Fruit fly (Drosophila melanogaster) whole organism, prepupa: ENCODE results near the gene CG6026.

Experiments used
- CG10631 ChIP-seq: fragments of 200-800 bp; sonication (Bioruptor generic); optimal IDR thresholded peaks from 2 replicates; lab custom pipeline; 2016; ENCODE audit warnings: missing biosample characterization, missing genetic modification characterization
- CG11902 ChIP-seq: fragments of 200-800 bp; sonication (Bioruptor generic); optimal IDR thresholded peaks from 3 replicates; lab custom pipeline; 2016; ENCODE audit warnings: missing biosample characterization, missing genetic modification characterization
- CG15336 ChIP-seq: fragments of 200-800 bp; sonication (Bioruptor generic); IDR thresholded peaks from 2 replicates; pipeline ENCODE4 v1.3.6; 2022; ENCODE audit warnings: missing biosample characterization, missing genetic modification characterization
- CG3032 ChIP-seq: fragments of 200-800 bp; optimal IDR thresholded peaks from 2 replicates; lab custom pipeline; 2019; ENCODE audit warnings: missing biosample characterization, mild to moderate bottlenecking, missing genetic modification characterization, moderate library complexity
- CG31627 ChIP-seq: fragments of 200-800 bp; sonication (Bioruptor generic); optimal IDR thresholded peaks from 3 replicates; lab custom pipeline; 2016; ENCODE audit warnings: missing biosample characterization, missing genetic modification characterization
- CG34406 ChIP-seq: fragments of 200-800 bp; sonication (Bioruptor generic); optimal IDR thresholded peaks from 3 replicates; lab custom pipeline; 2016; ENCODE audit warnings: missing biosample characterization, missing genetic modification characterization
- CG3919 ChIP-seq: fragments of 200-800 bp; sonication (Bioruptor generic); optimal IDR thresholded peaks from 3 replicates; lab custom pipeline; 2016; ENCODE audit warnings: missing biosample characterization, missing genetic modification characterization
- CG6276 ChIP-seq: fragments of 200-800 bp; sonication (Bioruptor generic); optimal IDR thresholded peaks from 2 replicates; lab custom pipeline; 2017; ENCODE audit warnings: missing biosample characterization, mild to moderate bottlenecking, missing genetic modification characterization
- CG6854 ChIP-seq: fragments of 200-800 bp; sonication (Bioruptor generic); optimal IDR thresholded peaks from 2 replicates; lab custom pipeline; 2017; ENCODE audit warnings: missing biosample characterization, mild to moderate bottlenecking, missing genetic modification characterization
- CG7368 ChIP-seq: fragments of 200-800 bp; sonication (Bioruptor generic); optimal IDR thresholded peaks from 3 replicates; lab custom pipeline; 2016; ENCODE audit warnings: missing biosample characterization, missing genetic modification characterization
- CG8632 ChIP-seq: fragments of 200-800 bp; sonication (Bioruptor generic); optimal IDR thresholded peaks from 3 replicates; lab custom pipeline; 2016; ENCODE audit warnings: missing biosample characterization, missing genetic modification characterization
- CG9139 ChIP-seq: fragments of 200-800 bp; sonication (Bioruptor generic); optimal IDR thresholded peaks from 3 replicates; lab custom pipeline; 2017; ENCODE audit warnings: missing biosample characterization, mild to moderate bottlenecking, missing genetic modification characterization
- Eip78C ChIP-seq: fragments of 200-800 bp; sonication (Bioruptor generic); peaks from one replicate; lab custom pipeline; 2016; ENCODE audit warnings: missing biosample characterization, missing genetic modification characterization
- Ets21C ChIP-seq: fragments of 200-800 bp; sonication (Bioruptor generic); optimal IDR thresholded peaks from 3 replicates; lab custom pipeline; 2016; ENCODE audit warnings: missing biosample characterization, missing genetic modification characterization
- Ets96B ChIP-seq: fragments of 200-800 bp; optimal IDR thresholded peaks from 2 replicates; lab custom pipeline; 2019; ENCODE audit warnings: missing biosample characterization, mild to moderate bottlenecking, missing genetic modification characterization, moderate library complexity
- Gug ChIP-seq: fragments of 200-800 bp; sonication (Bioruptor generic); IDR thresholded peaks from 2 replicates; pipeline ENCODE4 v1.3.6; 2022; ENCODE audit warnings: missing biosample characterization, missing genetic modification characterization
- Hr38 ChIP-seq: sonication (Bioruptor generic); optimal IDR thresholded peaks from 2 replicates; lab custom pipeline; 2016; ENCODE audit warnings: missing biosample characterization, missing genetic modification characterization
- Hr39 ChIP-seq: fragments of 200-800 bp; sonication (Bioruptor generic); optimal IDR thresholded peaks from 2 replicates; lab custom pipeline; 2016; ENCODE audit warnings: missing biosample characterization, missing genetic modification characterization
- Lpt ChIP-seq: fragments of 200-800 bp; sonication (Bioruptor generic); optimal IDR thresholded peaks from 3 replicates; lab custom pipeline; 2016; ENCODE audit warnings: missing biosample characterization, missing genetic modification characterization
- Met ChIP-seq: fragments of 200-800 bp; sonication (Bioruptor generic); optimal IDR thresholded peaks from 3 replicates; lab custom pipeline; 2016; ENCODE audit warnings: missing biosample characterization, missing genetic modification characterization
- Smox ChIP-seq: fragments of 200-800 bp; sonication (Bioruptor generic); optimal IDR thresholded peaks from 3 replicates; lab custom pipeline; 2016; ENCODE audit warnings: missing biosample characterization, missing genetic modification characterization
- Sox102F ChIP-seq: fragments of 200-800 bp; sonication (Bioruptor generic); optimal IDR thresholded peaks from 2 replicates; lab custom pipeline; 2016; ENCODE audit warnings: missing biosample characterization, mild to moderate bottlenecking, missing genetic modification characterization
- Sox14 ChIP-seq: fragments of 200-800 bp; sonication (Bioruptor generic); optimal IDR thresholded peaks from 3 replicates; lab custom pipeline; 2016; ENCODE audit warnings: missing biosample characterization, missing genetic modification characterization
- Sox15 ChIP-seq: fragments of 200-800 bp; sonication (Bioruptor generic); optimal IDR thresholded peaks from 3 replicates; lab custom pipeline; 2016; ENCODE audit warnings: missing biosample characterization, missing genetic modification characterization
- achi ChIP-seq: fragments of 200-800 bp; sonication (Bioruptor generic); optimal IDR thresholded peaks from 3 replicates; lab custom pipeline; 2016; ENCODE audit warnings: missing biosample characterization, missing genetic modification characterization
- acj6 ChIP-seq: fragments of 200-800 bp; sonication (Bioruptor generic); optimal IDR thresholded peaks from 3 replicates; lab custom pipeline; 2016; ENCODE audit warnings: missing biosample characterization, missing genetic modification characterization
- cyc ChIP-seq: fragments of 200-800 bp; sonication (Bioruptor generic); optimal IDR thresholded peaks from 3 replicates; lab custom pipeline; 2016; ENCODE audit warnings: missing biosample characterization, missing genetic modification characterization
- dsx ChIP-seq: fragments of 200-800 bp; optimal IDR thresholded peaks from 3 replicates; lab custom pipeline; 2019; ENCODE audit warnings: missing biosample characterization, mild to moderate bottlenecking, missing genetic modification characterization, moderate library complexity; ENCODE audit not compliant: poor library complexity, severe bottlenecking
- eg ChIP-seq: fragments of 200-800 bp; sonication (Bioruptor generic); IDR thresholded peaks from 3 replicates; pipeline ENCODE4 v1.3.6; 2022; ENCODE audit warnings: missing biosample characterization, missing genetic modification characterization
- esn ChIP-seq: fragments of 200-800 bp; sonication (Bioruptor generic); optimal IDR thresholded peaks from 2 replicates; lab custom pipeline; 2016; ENCODE audit warnings: missing biosample characterization, mild to moderate bottlenecking, missing genetic modification characterization, moderate library complexity
- fd59A ChIP-seq: fragments of 200-800 bp; sonication (Bioruptor generic); optimal IDR thresholded peaks from 2 replicates; lab custom pipeline; 2017; ENCODE audit warnings: missing biosample characterization, mild to moderate bottlenecking, missing genetic modification characterization, missing genetic modification reagents
- fd85E ChIP-seq: fragments of 200-800 bp; sonication (Bioruptor generic); optimal IDR thresholded peaks from 3 replicates; lab custom pipeline; 2016; ENCODE audit warnings: missing biosample characterization, missing genetic modification characterization
- fkh ChIP-seq: fragments of 200-800 bp; sonication (Bioruptor generic); optimal IDR thresholded peaks from 3 replicates; lab custom pipeline; 2017; ENCODE audit warnings: missing biosample characterization, mild to moderate bottlenecking, missing genetic modification characterization, moderate library complexity
- lz ChIP-seq: fragments of 200-800 bp; sonication (Bioruptor generic); optimal IDR thresholded peaks from 3 replicates; lab custom pipeline; 2016; ENCODE audit warnings: missing biosample characterization, missing genetic modification characterization
- pdm3 ChIP-seq: fragments of 200-800 bp; sonication (Bioruptor generic); optimal IDR thresholded peaks from 3 replicates; lab custom pipeline; 2016; ENCODE audit warnings: missing biosample characterization, missing genetic modification characterization
- salr ChIP-seq, 2 experiments: fragments of 200-800 bp; sonication (Bioruptor generic); optimal IDR thresholded peaks; 3 replicates each; lab custom pipeline; 2016 to 2018; ENCODE audit warnings: missing biosample characterization in 2 of 2, missing genetic modification characterization in 2 of 2, mild to moderate bottlenecking in 1 of 2
- ss ChIP-seq, 2 experiments: fragments of 200-800 bp; sonication (Bioruptor generic); optimal IDR thresholded peaks; 2 replicates in 1 of 2; 3 replicates in 1 of 2; lab custom pipeline; 2017 to 2018; ENCODE audit warnings: mild to moderate bottlenecking in 2 of 2, missing biosample characterization in 2 of 2, missing genetic modification characterization in 2 of 2, moderate library complexity in 1 of 2
- svp ChIP-seq: fragments of 200-800 bp; sonication (Bioruptor generic); peaks from one replicate; lab custom pipeline; 2016; ENCODE audit warnings: missing biosample characterization, missing genetic modification characterization
- topi ChIP-seq: fragments of 200-800 bp; sonication (Bioruptor generic); optimal IDR thresholded peaks from 3 replicates; lab custom pipeline; 2016; ENCODE audit warnings: missing biosample characterization, missing genetic modification characterization
- vri ChIP-seq: fragments of 200-800 bp; sonication (Bioruptor generic); optimal IDR thresholded peaks from 3 replicates; lab custom pipeline; 2016; ENCODE audit warnings: missing biosample characterization, mild to moderate bottlenecking, missing genetic modification characterization

CG6026 gene

DNA sequence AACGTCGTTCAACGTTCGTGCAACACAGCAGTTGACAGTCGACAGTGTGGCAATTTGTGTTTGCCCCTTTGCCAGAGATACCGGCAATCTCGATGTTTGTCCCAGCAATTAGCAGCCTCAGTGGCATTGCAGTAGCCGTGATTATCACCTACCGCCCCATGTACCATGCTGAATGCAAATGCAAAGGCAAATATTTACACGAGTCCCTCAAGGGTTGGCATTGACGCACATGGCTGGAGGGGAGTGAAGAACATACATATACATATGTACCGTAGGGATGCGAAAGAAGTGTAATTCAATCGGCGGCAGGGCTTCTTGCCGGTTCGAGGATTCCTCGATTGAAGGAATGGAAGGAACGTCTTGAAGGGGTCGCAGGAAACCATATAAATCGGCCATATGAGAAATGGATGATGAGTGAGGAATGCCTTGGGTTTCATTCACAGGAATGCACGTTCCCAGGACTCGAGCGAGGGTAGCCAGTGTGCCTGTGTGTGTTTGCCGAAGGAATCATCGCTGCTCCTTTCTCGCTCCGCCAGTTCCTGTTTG, 33.4 kb upstream of the CG6026 start:
- peak; percentile 30 for TF ChIP-seq CG9139 (GFP tag; lab: Kevin White, UChicago)
- peak; percentile 62 for TF ChIP-seq svp (GFP tag; lab: Kevin White, UChicago)
- no peak for TF ChIP-seq Ets96B (tag; lab: Kevin White, UChicago)
- TF ChIP-seq fkh (GFP tag; lab: Kevin White, UChicago), result peak; percentile 69
- no peak for TF ChIP-seq Sox15 (GFP tag; lab: Kevin White, UChicago)
- no peak for TF ChIP-seq fd85E (GFP tag; lab: Kevin White, UChicago)
- TF ChIP-seq ss (GFP tag; optimal IDR thresholded peaks at IDR 0.05; lab: Kevin White, UChicago), result peak in 1 of 2 experiments; percentile 43
- TF ChIP-seq CG31627 (GFP tag; lab: Kevin White, UChicago), result no peak
- peak; percentile 71 for TF ChIP-seq Eip78C (GFP tag; lab: Kevin White, UChicago)
- TF ChIP-seq, all 60 proteins: peak for 5

DNA sequence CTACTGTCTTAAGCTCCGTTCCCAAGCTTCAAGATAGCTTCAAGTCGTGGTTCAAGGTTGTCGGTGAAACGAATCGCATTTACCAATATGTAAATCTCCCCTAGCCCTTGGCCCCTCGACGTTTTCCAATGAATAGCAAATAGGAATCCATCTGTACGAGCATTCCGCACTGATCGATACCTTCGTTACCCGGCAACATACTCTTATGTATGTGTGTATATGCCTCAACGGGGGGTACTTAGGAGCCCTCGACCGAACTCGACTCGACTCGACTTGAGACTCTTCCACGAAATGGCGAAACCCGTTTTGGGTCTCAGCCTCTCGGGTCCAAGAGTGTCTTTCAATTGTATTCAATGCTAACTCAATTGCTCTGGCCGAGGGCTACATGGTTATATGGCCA, 31.6 kb upstream of the CG6026 start:
- TF ChIP-seq CG8632 (GFP tag; lab: Kevin White, UChicago) (no peak), Hr39 (no peak), CG10631 (no peak), Hr38 (no peak)

DNA sequence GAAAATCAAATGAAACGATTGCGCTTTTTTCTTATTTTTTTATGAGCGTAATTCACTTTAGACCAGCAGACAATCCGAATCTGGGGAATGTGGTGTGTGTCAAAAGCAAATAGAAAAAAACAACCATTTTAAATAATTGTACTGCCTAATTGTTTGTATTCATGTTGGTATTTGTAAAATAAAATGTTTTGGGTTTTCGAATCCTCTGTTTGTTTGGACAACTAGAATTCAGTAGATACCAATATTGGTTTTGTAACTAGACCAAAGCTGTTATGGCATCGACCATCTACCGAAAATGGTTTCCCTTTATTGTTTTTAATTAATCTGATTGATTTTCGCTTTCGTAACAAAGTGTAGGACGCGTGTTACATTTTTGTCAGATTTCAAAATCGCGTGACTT, 22.4 kb upstream of the CG6026 start:
- no peak for TF ChIP-seq Met (GFP tag; lab: Kevin White, UChicago)
- no peak for TF ChIP-seq fd59A (GFP tag; lab: Kevin White, UChicago)
- TF ChIP-seq fkh (GFP tag; lab: Kevin White, UChicago), result peak; percentile 73

DNA sequence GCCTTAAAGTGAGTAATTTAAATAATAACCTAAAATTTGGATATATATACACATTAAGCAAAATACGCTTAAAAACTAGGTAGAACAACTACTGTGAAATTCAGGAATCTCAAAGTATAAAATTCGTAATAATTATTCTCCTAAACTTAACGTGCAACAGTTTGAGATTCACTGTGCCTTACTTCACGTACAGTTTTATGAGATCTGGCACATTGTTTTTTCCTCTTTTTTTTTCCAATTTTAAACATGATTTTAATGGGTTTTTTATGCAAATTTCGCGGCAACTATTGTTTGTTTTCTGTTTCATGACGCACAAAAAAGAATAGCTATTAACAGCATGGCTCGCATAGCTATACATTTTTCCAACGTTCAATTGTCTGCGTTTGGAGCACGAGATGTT, 21.5 kb upstream of the CG6026 start:
- no peak for TF ChIP-seq CG8632 (GFP tag; lab: Kevin White, UChicago)
- no peak for TF ChIP-seq vri (GFP tag; lab: Kevin White, UChicago)

DNA sequence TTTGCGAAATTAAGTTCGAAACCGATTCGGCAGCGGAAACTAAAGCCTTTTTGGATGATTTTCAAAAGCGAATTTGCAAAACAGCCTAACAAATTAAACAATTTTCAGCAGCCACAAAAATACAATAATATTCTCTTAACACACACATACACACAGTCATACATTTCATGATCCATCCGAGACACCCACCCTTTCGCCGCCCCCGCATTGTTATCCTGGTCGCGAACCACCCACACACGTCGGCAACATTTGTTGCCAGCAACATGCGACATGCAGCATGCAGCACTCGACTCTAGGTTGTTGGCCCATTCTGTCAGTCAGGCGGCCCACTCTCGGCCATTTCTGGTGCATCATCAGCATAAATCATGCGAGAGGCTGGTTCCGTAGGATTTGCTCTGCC, 19.3 kb upstream of the CG6026 start:
- TF ChIP-seq eg, result 0 out of 3 replicates have a peak, but pooled peaks have one; percentile 11
- TF ChIP-seq acj6 (GFP tag; lab: Kevin White, UChicago), result no peak

DNA sequence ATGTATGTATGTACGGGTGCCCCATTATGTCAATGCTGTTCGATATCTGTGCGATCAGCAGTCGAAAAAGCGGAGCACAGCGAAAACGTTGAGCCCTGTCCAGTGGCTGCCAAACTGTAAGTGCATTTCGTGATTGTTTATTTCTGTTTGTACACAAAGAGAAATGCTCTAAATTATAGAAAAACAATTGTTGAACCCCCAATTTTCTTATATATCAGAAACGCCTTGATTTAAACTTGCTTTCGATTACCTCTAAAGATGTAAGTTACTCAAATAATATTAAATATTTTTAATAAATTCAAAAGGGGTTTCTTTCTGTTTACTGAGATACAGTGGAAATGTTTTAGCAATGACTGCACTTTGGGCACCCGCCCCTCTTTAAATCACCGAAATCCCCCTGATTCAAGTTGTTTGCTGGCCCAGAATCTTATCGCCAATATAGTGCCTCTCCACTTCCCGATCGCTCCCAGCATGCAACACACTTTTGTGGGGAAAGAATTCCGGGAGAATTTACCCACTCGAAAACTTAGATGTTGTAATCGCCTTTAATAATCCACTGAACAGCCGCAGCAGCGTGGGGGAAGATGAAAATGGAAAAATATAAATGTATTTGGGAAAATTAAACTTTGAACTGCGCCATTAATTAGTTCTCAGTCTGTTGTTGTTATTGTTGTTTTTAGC, 18.5 kb upstream of the CG6026 start:
- TF ChIP-seq CG34406 (GFP tag; lab: Kevin White, UChicago) (no peak), achi (GFP tag; lab: Kevin White, UChicago) (peak; percentile 33), lz (no peak), CG31627 (GFP tag; lab: Kevin White, UChicago) (no peak), CG11902 (GFP tag; lab: Kevin White, UChicago) (no peak), CG6854 (no peak), Ets21C (GFP tag; lab: Kevin White, UChicago) (no peak), Gug (GFP tag; lab: Robert Waterston, UW) (peak; percentile 67; the same call in 1 of the 2 replicates), ss (GFP tag; optimal IDR thresholded peaks at IDR 0.05; lab: Kevin White, UChicago) (no peak), Sox102F (GFP tag; lab: Kevin White, UChicago) (no peak), Ets96B (tag; lab: Kevin White, UChicago) (peak; percentile 11), eg (peak; percentile 70; the same call in 2 of the 3 replicates), CG7368 (no peak), Smox (GFP tag; lab: Kevin White, UChicago) (no peak), Hr38 (no peak), CG3032 (tag; lab: Kevin White, UChicago) (no peak), salr (GFP tag; optimal IDR thresholded peaks at IDR 0.05; lab: Kevin White, UChicago) (no peak), pdm3 (GFP tag; lab: Kevin White, UChicago) (peak; percentile 7), CG10631 (no peak), CG3919 (peak; percentile 31), topi (GFP tag; lab: Kevin White, UChicago) (peak; percentile 7), Lpt (no peak), esn (GFP tag; lab: Kevin White, UChicago) (peak; percentile 38), cyc (GFP tag; lab: Kevin White, UChicago) (no peak), dsx (GFP tag; lab: Kevin White, UChicago) (no peak), CG15336 (GFP tag; lab: Robert Waterston, UW) (peak; percentile 68; the same call in 1 of the 2 replicates), Sox14 (GFP tag; lab: Kevin White, UChicago) (no peak), Met (GFP tag; lab: Kevin White, UChicago) (peak; percentile 7), Eip78C (GFP tag; lab: Kevin White, UChicago) (peak; percentile 78), CG6276 (GFP tag; lab: Kevin White, UChicago) (no peak)
